Worm (Caenorhabditis elegans) whole organism, L3 larva: ENCODE data around the gene chil-14.

Experiments
- R02D3.7 ChIP-seq: fragments of 150-350 bp; optimal IDR thresholded peaks from 2 replicates; lab custom pipeline; 2014; ENCODE audit warnings: missing biosample characterization, missing genetic modification characterization
- ZK546.5 ChIP-seq: sonication (generic microtip); optimal IDR thresholded peaks from 2 replicates; lab custom pipeline; 2017; ENCODE audit warnings: missing biosample characterization, missing genetic modification characterization
- ama-1 ChIP-seq: fragments of 150-350 bp; optimal IDR thresholded peaks from 2 replicates; lab custom pipeline; 2018
- ceh-28 ChIP-seq: fragments of 150-350 bp; optimal IDR thresholded peaks from 2 replicates; lab custom pipeline; 2014; ENCODE audit warnings: missing biosample characterization, missing genetic modification reagents, missing genetic modification characterization
- ceh-82 ChIP-seq: fragments of 150-350 bp; optimal IDR thresholded peaks from 2 replicates; lab custom pipeline; 2014; ENCODE audit warnings: missing biosample characterization, missing genetic modification characterization
- ceh-9 ChIP-seq: sonication (generic microtip); optimal IDR thresholded peaks from 2 replicates; lab custom pipeline; 2018; ENCODE audit warnings: missing biosample characterization, missing genetic modification characterization
- daf-12 ChIP-seq: fragments of 150-350 bp; optimal IDR thresholded peaks from 2 replicates; lab custom pipeline; 2014; ENCODE audit warnings: missing biosample characterization, missing genetic modification reagents, missing genetic modification characterization
- egl-5 ChIP-seq: fragments of 150-350 bp; optimal IDR thresholded peaks from 2 replicates; lab custom pipeline; 2017; ENCODE audit warnings: missing biosample characterization, missing genetic modification reagents, missing genetic modification characterization, inconsistent platforms
- elt-1 ChIP-seq: fragments of 150-350 bp; optimal IDR thresholded peaks from 2 replicates; lab custom pipeline; 2014; ENCODE audit warnings: missing biosample characterization, missing genetic modification characterization
- elt-3 ChIP-seq, 3 experiments: fragments of 150-350 bp in 1 of 3; sonication (generic microtip) in 2 of 3; optimal IDR thresholded peaks; 2 replicates in 2 of 3; 4 replicates in 1 of 3; lab custom pipeline; 2014 to 2017; ENCODE audit warnings: missing biosample characterization in 3 of 3, missing genetic modification characterization in 3 of 3
- eor-1 ChIP-seq, 2 experiments: fragments of 150-350 bp; optimal IDR thresholded peaks; 2 replicates each; lab custom pipeline; 2014 to 2018; ENCODE audit warnings: missing biosample characterization in 2 of 2, missing genetic modification characterization in 2 of 2
- fos-1 ChIP-seq: fragments of 150-350 bp; optimal IDR thresholded peaks from 2 replicates; lab custom pipeline; 2014; ENCODE audit warnings: missing biosample characterization, missing genetic modification characterization
- lin-15B ChIP-seq: fragments of 150-350 bp; optimal IDR thresholded peaks from 2 replicates; lab custom pipeline; 2014; ENCODE audit warnings: missing biosample characterization, missing genetic modification characterization
- lin-39 ChIP-seq: fragments of 150-350 bp; optimal IDR thresholded peaks from 2 replicates; lab custom pipeline; 2018; ENCODE audit warnings: missing biosample characterization, missing genetic modification reagents, missing genetic modification characterization
- mdl-1 ChIP-seq: fragments of 150-350 bp; optimal IDR thresholded peaks from 2 replicates; lab custom pipeline; 2014; ENCODE audit warnings: missing biosample characterization, missing genetic modification characterization
- nfya-1 ChIP-seq: sonication (generic microtip); optimal IDR thresholded peaks from 2 replicates; lab custom pipeline; 2017; ENCODE audit warnings: missing genetic modification characterization, mild to moderate bottlenecking, missing compliant biosample characterization, antibody characterized with exemption, moderate library complexity; ENCODE audit not compliant: insufficient read depth
- nhr-11 ChIP-seq: fragments of 150-350 bp; optimal IDR thresholded peaks from 2 replicates; lab custom pipeline; 2014; ENCODE audit warnings: missing biosample characterization, missing genetic modification characterization
- nhr-23 ChIP-seq: fragments of 150-350 bp; optimal IDR thresholded peaks from 2 replicates; lab custom pipeline; 2014; ENCODE audit warnings: missing biosample characterization, missing genetic modification reagents, missing genetic modification characterization
- nhr-237 ChIP-seq: fragments of 150-350 bp; optimal IDR thresholded peaks from 2 replicates; lab custom pipeline; 2014; ENCODE audit warnings: missing biosample characterization, missing genetic modification characterization
- nhr-25 ChIP-seq: sonication (generic microtip); optimal IDR thresholded peaks from 2 replicates; lab custom pipeline; 2017; ENCODE audit warnings: missing biosample characterization, missing genetic modification characterization
- nhr-28 ChIP-seq: fragments of 150-350 bp; optimal IDR thresholded peaks from 2 replicates; lab custom pipeline; 2014; ENCODE audit warnings: missing biosample characterization, missing genetic modification characterization
- nhr-43 ChIP-seq: sonication (generic microtip); optimal IDR thresholded peaks from 2 replicates; lab custom pipeline; 2016; ENCODE audit warnings: mild to moderate bottlenecking, missing genetic modification characterization, missing compliant biosample characterization; ENCODE audit not compliant: poor library complexity, severe bottlenecking
- nhr-67 ChIP-seq: fragments of 150-350 bp; optimal IDR thresholded peaks from 2 replicates; lab custom pipeline; 2014; ENCODE audit warnings: missing biosample characterization, missing genetic modification characterization
- nhr-76 ChIP-seq: fragments of 150-350 bp; sonication (generic microtip); optimal IDR thresholded peaks from 5 replicates; lab custom pipeline; 2014; ENCODE audit warnings: missing biosample characterization, missing genetic modification characterization
- nhr-77 ChIP-seq: fragments of 150-350 bp; optimal IDR thresholded peaks from 2 replicates; lab custom pipeline; 2014; ENCODE audit warnings: missing biosample characterization, missing genetic modification characterization
- pha-4 ChIP-seq: fragments of 150-350 bp; optimal IDR thresholded peaks from 2 replicates; lab custom pipeline; 2014; ENCODE audit warnings: missing biosample characterization, missing genetic modification reagents, missing genetic modification characterization
- pqm-1 ChIP-seq: fragments of 150-350 bp; optimal IDR thresholded peaks from 2 replicates; lab custom pipeline; 2017; ENCODE audit warnings: missing biosample characterization, missing genetic modification characterization, inconsistent platforms
- sea-2 ChIP-seq: fragments of 150-350 bp; sonication (generic microtip); optimal IDR thresholded peaks from 4 replicates; lab custom pipeline; 2014; ENCODE audit warnings: missing biosample characterization, missing genetic modification reagents, missing genetic modification characterization
- skn-1 ChIP-seq: fragments of 150-350 bp; optimal IDR thresholded peaks from 2 replicates; lab custom pipeline; 2014; ENCODE audit warnings: missing biosample characterization, missing genetic modification characterization
- snpc-4 ChIP-seq: fragments of 150-350 bp; optimal IDR thresholded peaks from 2 replicates; lab custom pipeline; 2014; ENCODE audit warnings: missing biosample characterization, missing genetic modification characterization
- unc-62 ChIP-seq: fragments of 150-350 bp; sonication (generic microtip); optimal IDR thresholded peaks from 4 replicates; lab custom pipeline; 2014; ENCODE audit warnings: missing biosample characterization, missing genetic modification reagents, missing genetic modification characterization
- zag-1 ChIP-seq: fragments of 150-350 bp; optimal IDR thresholded peaks from 2 replicates; lab custom pipeline; 2014; ENCODE audit warnings: missing biosample characterization, missing genetic modification characterization
- ztf-11 ChIP-seq: fragments of 150-350 bp; optimal IDR thresholded peaks from 2 replicates; lab custom pipeline; 2014; ENCODE audit warnings: missing biosample characterization, missing genetic modification characterization

chil-14 gene

ce11 chrV:1488642-1489041 is 33.8 kb downstream of the chil-14 start:
- TF ChIP-seq nhr-43 (tag; lab: Kevin White, UChicago) (no peak), pqm-1 (no peak), lin-39 (tag; lab: Kevin White, UChicago) (no peak), nhr-25 (tag; lab: Kevin White, UChicago) (no peak), elt-3 (tag; optimal IDR thresholded peaks at IDR 0.05; lab: Kevin White, UChicago) (no peak), nfya-1 (no peak), nhr-28 (tag; lab: Kevin White, UChicago) (no peak), daf-12 (tag; lab: Kevin White, UChicago) (no peak)
- TF ChIP-seq, all 47 proteins: peak for 0

ce11 chrV:1491510-1491909 is 36.6 kb downstream of the chil-14 start, which contains the start of gene C38C3.6:
C38C3.6 (minus strand) TSS chrV:1491610.
- TF ChIP-seq nhr-76 (tag; lab: Kevin White, UChicago) (no peak), nhr-11 (tag; lab: Kevin White, UChicago) (no peak)

DNA sequence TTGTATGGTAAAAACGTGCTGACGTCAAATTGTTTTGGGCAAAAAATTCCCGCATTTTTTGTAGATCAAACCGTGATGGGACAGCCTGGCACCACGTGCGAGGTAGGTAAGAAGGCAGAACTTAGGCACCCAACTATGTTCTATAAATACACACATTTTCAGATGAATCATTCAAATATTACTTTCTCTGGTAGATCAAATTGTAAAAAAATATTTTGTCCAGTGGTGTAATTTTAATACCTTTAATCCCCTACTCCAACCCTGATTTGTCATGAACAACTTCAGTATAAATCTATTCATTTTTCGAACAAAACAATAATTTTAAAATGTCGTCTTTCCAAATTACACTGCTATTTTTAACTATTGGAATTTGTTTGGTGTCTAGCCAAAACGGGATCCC is 39.6 kb downstream of the chil-14 start, which contains the start of gene spig-7:
TSS of gene spig-7 (plus strand) at position 301 of the 400 bp plus-strand sequence.
- TF ChIP-seq elt-3 (tag; optimal IDR thresholded peaks at IDR 0.05; lab: Kevin White, UChicago) (no peak), eor-1 (tag; optimal IDR thresholded peaks at IDR 0.05; lab: Kevin White, UChicago) (no peak), ama-1 (lab: Kevin White, UChicago) (no peak), egl-5 (tag; lab: Kevin White, UChicago) (no peak), nhr-76 (tag; lab: Kevin White, UChicago) (no peak), ztf-11 (tag; lab: Kevin White, UChicago) (no peak), pha-4 (no peak), nhr-237 (no peak), nhr-25 (tag; lab: Kevin White, UChicago) (no peak), lin-15B (tag; lab: Kevin White, UChicago) (no peak), snpc-4 (tag; lab: Kevin White, UChicago) (no peak), ceh-82 (tag; lab: Kevin White, UChicago) (no peak), skn-1 (tag; lab: Kevin White, UChicago) (no peak), fos-1 (tag; lab: Kevin White, UChicago) (no peak), lin-39 (tag; lab: Kevin White, UChicago) (no peak), ceh-9 (no peak), ceh-28 (tag; lab: Kevin White, UChicago) (no peak), ZK546.5 (no peak)

- no peak for TF ChIP-seq eor-1 (tag; optimal IDR thresholded peaks at IDR 0.05; lab: Kevin White, UChicago)
- TF ChIP-seq zag-1 = no peak
- TF ChIP-seq fos-1 (tag; lab: Kevin White, UChicago) = no peak
- no peak for TF ChIP-seq nhr-67 (tag; lab: Kevin White, UChicago)
- TF ChIP-seq ceh-28 (tag; lab: Kevin White, UChicago) = peak; percentile 15
- no peak for TF ChIP-seq nhr-76 (tag; lab: Kevin White, UChicago)
- no peak for TF ChIP-seq nhr-77 (tag; lab: Kevin White, UChicago)
Measured at ce11 chrV:1495334-1495733, 40.5 kb downstream of the chil-14 start, which contains the start of gene C38C3.3. C38C3.3 (plus strand) TSS chrV:1495634.

DNA sequence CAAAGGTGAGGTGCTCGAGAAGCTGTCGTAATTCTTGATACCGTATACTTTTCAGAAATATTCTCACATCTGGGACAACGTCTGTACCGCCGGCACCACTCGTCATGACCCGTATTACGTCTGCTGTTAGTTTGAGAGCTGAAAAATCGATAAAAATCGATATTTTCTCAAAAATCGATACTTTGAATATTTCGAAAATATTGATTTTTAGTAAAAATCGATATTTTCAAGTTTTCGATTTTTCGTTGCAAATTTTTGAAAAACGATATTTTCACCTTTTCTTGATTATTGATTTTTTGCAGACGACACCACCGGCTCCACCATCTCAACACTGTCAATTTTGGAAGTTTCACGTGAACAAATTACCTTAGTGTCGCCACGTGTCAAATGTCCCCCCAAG is 40.9 kb downstream of the chil-14 start:
- TF ChIP-seq elt-1 (tag; lab: Kevin White, UChicago) (no peak), lin-39 (tag; lab: Kevin White, UChicago) (no peak), ceh-28 (tag; lab: Kevin White, UChicago) (peak; percentile 89), fos-1 (tag; lab: Kevin White, UChicago) (no peak), snpc-4 (tag; lab: Kevin White, UChicago) (no peak)
- TF ChIP-seq, all 47 proteins: peak for 1

DNA sequence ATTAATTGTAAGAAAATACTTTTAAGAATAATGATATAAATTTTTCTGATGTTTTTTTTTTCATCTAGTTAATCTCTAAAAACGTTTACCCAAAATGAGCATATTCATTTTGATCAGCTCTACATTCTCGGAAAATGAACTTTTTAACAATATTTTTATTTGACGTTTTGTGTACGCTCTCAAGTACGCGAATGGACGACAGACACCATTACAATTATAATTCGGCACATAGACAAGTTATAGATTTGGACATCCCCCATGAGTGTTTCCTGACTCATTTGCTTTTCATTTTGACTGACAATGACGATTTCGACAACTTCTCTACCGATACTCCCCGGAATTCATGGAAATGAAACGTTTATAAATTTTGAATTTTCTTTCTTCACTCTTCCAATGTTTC is 44.3 kb downstream of the chil-14 start, which contains the start of gene sru-27:
TSS of gene sru-27 (plus strand) at position 301 of the 400 bp plus-strand sequence.
- TF ChIP-seq sea-2 (GFP tag; lab: Kevin White, UChicago) (no peak), nhr-76 (tag; lab: Kevin White, UChicago) (no peak), nhr-77 (tag; lab: Kevin White, UChicago) (no peak), lin-39 (tag; lab: Kevin White, UChicago) (no peak), R02D3.7 (tag; lab: Kevin White, UChicago) (no peak), mdl-1 (tag; lab: Kevin White, UChicago) (no peak), unc-62 (GFP tag; lab: Kevin White, UChicago) (no peak), fos-1 (tag; lab: Kevin White, UChicago) (no peak), nhr-237 (no peak), ama-1 (lab: Kevin White, UChicago) (no peak), snpc-4 (tag; lab: Kevin White, UChicago) (no peak), nhr-25 (tag; lab: Kevin White, UChicago) (no peak), nhr-23 (tag; lab: Kevin White, UChicago) (no peak)
